Worm (Caenorhabditis elegans) whole organism, young adult: ENCODE data around the gene T14G12.12.

ENCODE experiments used
- B0019.2 ChIP-seq: fragments of 200-800 bp; sonication (Bioruptor generic); conservative IDR thresholded peaks from 2 replicates; pipeline ENCODE4 v1.3.6; 2022; ENCODE audit warnings: missing genetic modification reagents, missing genetic modification characterization, missing compliant biosample characterization
- B0261.1 ChIP-seq: sonication (generic microtip); optimal IDR thresholded peaks from 2 replicates; lab custom pipeline; 2016; ENCODE audit warnings: mild to moderate bottlenecking, missing genetic modification characterization, moderate library complexity, missing compliant biosample characterization
- B0336.3 ChIP-seq: fragments of 200-800 bp; sonication (Bioruptor generic); IDR thresholded peaks from 2 replicates; pipeline ENCODE4 v1.3.6; 2022; ENCODE audit warnings: missing genetic modification characterization, missing compliant biosample characterization
- C06A6.2 ChIP-seq: fragments of 200-800 bp; sonication (Bioruptor generic); conservative IDR thresholded peaks from 2 replicates; pipeline ENCODE4 v1.3.6; 2022; ENCODE audit warnings: missing genetic modification characterization, missing compliant biosample characterization
- F39B2.1 ChIP-seq: fragments of 200-800 bp; sonication (Bioruptor generic); IDR thresholded peaks from 2 replicates; pipeline ENCODE4 v1.3.6; 2022; ENCODE audit warnings: missing genetic modification reagents, missing genetic modification characterization, missing compliant biosample characterization
- K11D2.4 ChIP-seq: fragments of 200-800 bp; sonication (Bioruptor generic); IDR thresholded peaks from 2 replicates; pipeline ENCODE4 v1.3.6; 2022; ENCODE audit warnings: missing genetic modification reagents, missing genetic modification characterization, missing compliant biosample characterization
- T07F8.4 ChIP-seq: sonication (generic microtip); optimal IDR thresholded peaks from 2 replicates; lab custom pipeline; 2016; ENCODE audit warnings: mild to moderate bottlenecking, missing genetic modification characterization, moderate library complexity, missing compliant biosample characterization
- Y53G8AR.9 ChIP-seq: fragments of 200-800 bp; sonication (Bioruptor generic); conservative IDR thresholded peaks from 2 replicates; pipeline ENCODE4 v1.3.6; 2022; ENCODE audit warnings: missing genetic modification reagents, missing genetic modification characterization, missing compliant biosample characterization
- Y67H2A.10 ChIP-seq: fragments of 200-800 bp; sonication (Bioruptor generic); conservative IDR thresholded peaks from 2 replicates; pipeline ENCODE4 v1.3.6; 2022; ENCODE audit warnings: missing genetic modification reagents, missing genetic modification characterization, missing compliant biosample characterization
- Y95B8A.8 ChIP-seq: fragments of 200-800 bp; sonication (Bioruptor generic); IDR thresholded peaks from 2 replicates; pipeline ENCODE4 v1.3.6; 2022; ENCODE audit warnings: missing genetic modification reagents, missing genetic modification characterization, missing compliant biosample characterization
- ama-1 ChIP-seq, 3 experiments: fragments of 150-350 bp in 1 of 3; sonication (generic microtip) in 2 of 3; optimal IDR thresholded peaks; 2 replicates each; lab custom pipeline; 2014 to 2018; ENCODE audit warnings: missing biosample characterization in 2 of 3, missing genetic modification characterization in 2 of 3, missing genetic modification reagents in 2 of 3
- atf-7 ChIP-seq: sonication (generic microtip); optimal IDR thresholded peaks from 2 replicates; lab custom pipeline; 2017; ENCODE audit warnings: mild to moderate bottlenecking, missing genetic modification characterization, missing compliant biosample characterization
- athp-1 ChIP-seq: sonication (generic microtip); optimal IDR thresholded peaks from 2 replicates; lab custom pipeline; 2017; ENCODE audit warnings: mild to moderate bottlenecking, missing genetic modification characterization, missing compliant biosample characterization
- attf-5 ChIP-seq: fragments of 200-800 bp; sonication (Bioruptor generic); optimal IDR thresholded peaks from 2 replicates; lab custom pipeline; 2018; ENCODE audit warnings: mild to moderate bottlenecking, missing genetic modification characterization, missing compliant biosample characterization
- cebp-2 ChIP-seq: fragments of 200-800 bp; sonication (Bioruptor generic); IDR thresholded peaks from 2 replicates; pipeline ENCODE4 v1.3.6; 2022; ENCODE audit warnings: missing genetic modification characterization, missing compliant biosample characterization
- ceh-40 ChIP-seq: fragments of 200-800 bp; sonication (Bioruptor generic); IDR thresholded peaks from 2 replicates; pipeline ENCODE4 v1.3.6; 2022; ENCODE audit warnings: missing genetic modification characterization, missing compliant biosample characterization
- die-1 ChIP-seq: sonication (generic microtip); optimal IDR thresholded peaks from 2 replicates; lab custom pipeline; 2016; ENCODE audit warnings: missing genotype, mild to moderate bottlenecking, missing genetic modification characterization, missing compliant biosample characterization
- dox-1 ChIP-seq: fragments of 200-800 bp; sonication (Bioruptor generic); IDR thresholded peaks from 2 replicates; pipeline ENCODE4 v1.3.6; 2022; ENCODE audit warnings: missing genetic modification reagents, missing genetic modification characterization, missing compliant biosample characterization
- efl-1 ChIP-seq: fragments of 150-350 bp; optimal IDR thresholded peaks from 2 replicates; lab custom pipeline; 2014; ENCODE audit warnings: missing biosample characterization, missing genetic modification reagents, missing genetic modification characterization
- egl-44 ChIP-seq: fragments of 200-800 bp; sonication (Bioruptor generic); IDR thresholded peaks from 2 replicates; pipeline ENCODE4 v1.3.6; 2022; ENCODE audit warnings: missing genetic modification reagents, missing genetic modification characterization, missing compliant biosample characterization
- egrh-3 ChIP-seq: fragments of 200-800 bp; sonication (Bioruptor generic); IDR thresholded peaks from 2 replicates; pipeline ENCODE4 v1.3.6; 2022; ENCODE audit warnings: missing genetic modification reagents, missing genetic modification characterization, missing compliant biosample characterization
- ekl-4 ChIP-seq: fragments of 200-800 bp; sonication (Bioruptor generic); IDR thresholded peaks from 2 replicates; pipeline ENCODE4 v1.3.6; 2022; ENCODE audit warnings: missing genetic modification reagents, missing genetic modification characterization, missing compliant biosample characterization
- hlh-12 ChIP-seq: sonication (generic microtip); optimal IDR thresholded peaks from 2 replicates; lab custom pipeline; 2016; ENCODE audit warnings: missing genetic modification characterization, missing compliant biosample characterization
- hmg-1.2 ChIP-seq: fragments of 200-800 bp; sonication (Bioruptor generic); IDR thresholded peaks from 2 replicates; pipeline ENCODE4 v1.3.6; 2022; ENCODE audit warnings: missing genetic modification reagents, missing genetic modification characterization, missing compliant biosample characterization
- lag-1 ChIP-seq: fragments of 200-800 bp; sonication (Bioruptor generic); IDR thresholded peaks from 2 replicates; pipeline ENCODE4 v1.3.6; 2022; ENCODE audit warnings: missing genetic modification reagents, missing genetic modification characterization, missing compliant biosample characterization
- lin-40 ChIP-seq: sonication (generic microtip); optimal IDR thresholded peaks from 2 replicates; lab custom pipeline; 2016; ENCODE audit warnings: missing genetic modification characterization, mild to moderate bottlenecking, missing compliant biosample characterization, missing genotype, missing genetic modification reagents
- lin-54 ChIP-seq: fragments of 200-800 bp; sonication (Bioruptor generic); optimal IDR thresholded peaks from 2 replicates; lab custom pipeline; 2018; ENCODE audit warnings: mild to moderate bottlenecking, missing genetic modification characterization, missing compliant biosample characterization
- lsl-1 ChIP-seq: fragments of 200-800 bp; sonication (Bioruptor generic); optimal IDR thresholded peaks from 2 replicates; lab custom pipeline; 2018; ENCODE audit warnings: mild to moderate bottlenecking, missing genetic modification characterization, moderate library complexity, missing compliant biosample characterization
- madf-10 ChIP-seq: sonication (generic microtip); optimal IDR thresholded peaks from 2 replicates; lab custom pipeline; 2016; ENCODE audit warnings: mild to moderate bottlenecking, missing genetic modification characterization, missing compliant biosample characterization
- madf-3 ChIP-seq: fragments of 200-800 bp; sonication (Bioruptor generic); IDR thresholded peaks from 2 replicates; pipeline ENCODE4 v1.3.6; 2022; ENCODE audit warnings: missing genetic modification reagents, missing genetic modification characterization, missing compliant biosample characterization
- madf-6 ChIP-seq: fragments of 200-800 bp; sonication (Bioruptor generic); IDR thresholded peaks from 2 replicates; pipeline ENCODE4 v1.3.6; 2022; ENCODE audit warnings: missing genetic modification reagents, missing genetic modification characterization, missing compliant biosample characterization
- mcd-1 ChIP-seq: fragments of 200-800 bp; sonication (Bioruptor generic); IDR thresholded peaks from 2 replicates; pipeline ENCODE4 v1.3.6; 2022; ENCODE audit warnings: missing genetic modification reagents, missing genetic modification characterization, missing compliant biosample characterization
- nfya-2 ChIP-seq: fragments of 200-800 bp; sonication (Bioruptor generic); IDR thresholded peaks from 2 replicates; pipeline ENCODE4 v1.3.6; 2022; ENCODE audit warnings: missing genetic modification reagents, missing genetic modification characterization, missing compliant biosample characterization
- nfyb-1 ChIP-seq: fragments of 200-800 bp; sonication (Bioruptor generic); IDR thresholded peaks from 2 replicates; pipeline ENCODE4 v1.3.6; 2022; ENCODE audit warnings: missing genetic modification reagents, missing genetic modification characterization, missing compliant biosample characterization
- nhr-179 ChIP-seq: sonication (generic microtip); optimal IDR thresholded peaks from 2 replicates; lab custom pipeline; 2016; ENCODE audit warnings: mild to moderate bottlenecking, missing genetic modification characterization, missing compliant biosample characterization
- nhr-90 ChIP-seq: sonication (generic microtip); optimal IDR thresholded peaks from 2 replicates; lab custom pipeline; 2016; ENCODE audit warnings: missing genotype, mild to moderate bottlenecking, missing genetic modification characterization, missing compliant biosample characterization
- pbrm-1 ChIP-seq: fragments of 200-800 bp; sonication (Bioruptor generic); IDR thresholded peaks from 2 replicates; pipeline ENCODE4 v1.3.6; 2022; ENCODE audit warnings: missing genetic modification reagents, missing genetic modification characterization, missing compliant biosample characterization
- rcor-1 ChIP-seq: fragments of 200-800 bp; sonication (Bioruptor generic); IDR thresholded peaks from 2 replicates; pipeline ENCODE4 v1.3.6; 2022; ENCODE audit warnings: missing genetic modification reagents, missing genetic modification characterization, missing compliant biosample characterization
- rpc-1 ChIP-seq, 2 experiments: fragments of 150-350 bp in 1 of 2; sonication (generic microtip) in 1 of 2; optimal IDR thresholded peaks; 2 replicates each; lab custom pipeline; 2014 to 2018; ENCODE audit warnings: missing biosample characterization in 1 of 2, missing genetic modification characterization in 1 of 2, missing genetic modification reagents in 1 of 2, missing genotype in 1 of 2
- sea-2 ChIP-seq: fragments of 200-800 bp; sonication (Bioruptor generic); IDR thresholded peaks from 2 replicates; pipeline ENCODE4 v1.3.6; 2022; ENCODE audit warnings: missing genetic modification characterization, missing compliant biosample characterization
- snpc-1.1 ChIP-seq: sonication (generic microtip); optimal IDR thresholded peaks from 2 replicates; lab custom pipeline; 2017; ENCODE audit warnings: missing genetic modification characterization, mild to moderate bottlenecking, missing compliant biosample characterization, antibody characterized with exemption, moderate library complexity, missing genotype, missing genetic modification reagents; ENCODE audit not compliant: insufficient read depth
- snpc-1.3 ChIP-seq: sonication (generic microtip); optimal IDR thresholded peaks from 2 replicates; lab custom pipeline; 2017; ENCODE audit warnings: missing genetic modification characterization, mild to moderate bottlenecking, missing compliant biosample characterization, antibody characterized with exemption, moderate library complexity, missing genotype, missing genetic modification reagents; ENCODE audit not compliant: insufficient read depth
- snpc-4 ChIP-seq, 5 experiments: fragments of 150-350 bp in 1 of 5; sonication (generic microtip) in 4 of 5; optimal IDR thresholded peaks; 2 replicates each; lab custom pipeline; 2014 to 2018; ENCODE audit warnings: missing genetic modification characterization in 5 of 5, missing biosample characterization in 3 of 5, antibody characterized with exemption in 2 of 5, mild to moderate bottlenecking in 2 of 5, missing compliant biosample characterization in 2 of 5, missing genotype in 2 of 5, moderate library complexity in 2 of 5, missing genetic modification reagents in 1 of 5
- somi-1 ChIP-seq: fragments of 200-800 bp; sonication (Bioruptor generic); optimal IDR thresholded peaks from 2 replicates; lab custom pipeline; 2018; ENCODE audit warnings: mild to moderate bottlenecking, missing genetic modification characterization, missing compliant biosample characterization
- tbp1 ChIP-seq: fragments of 200-800 bp; sonication (Bioruptor generic); optimal IDR thresholded peaks from 2 replicates; lab custom pipeline; 2018; ENCODE audit warnings: mild to moderate bottlenecking, missing genetic modification characterization, missing compliant biosample characterization
- ztf-18 ChIP-seq: sonication (generic microtip); optimal IDR thresholded peaks from 2 replicates; lab custom pipeline; 2016; ENCODE audit warnings: missing genotype, mild to moderate bottlenecking, missing genetic modification characterization, missing compliant biosample characterization
- ztf-28 ChIP-seq: fragments of 200-800 bp; sonication (Bioruptor generic); IDR thresholded peaks from 2 replicates; pipeline ENCODE4 v1.3.6; 2022; ENCODE audit warnings: missing genetic modification reagents, missing genetic modification characterization, missing compliant biosample characterization

T14G12.12 gene

ce11 chrX:3793389-3793788 is 35.1 kb upstream of the T14G12.12 start:
- TF ChIP-seq nhr-179 (tag; lab: Kevin White, UChicago): peak; percentile 61
- no peak for TF ChIP-seq K11D2.4 (GFP tag; lab: Robert Waterston, UW)
- peak; percentile 29; the same call in 1 of the 2 replicates for TF ChIP-seq mcd-1 (GFP tag; lab: Robert Waterston, UW)
- TF ChIP-seq egrh-3 (GFP tag; lab: Robert Waterston, UW): no peak
- peak; percentile 72 for TF ChIP-seq T07F8.4
- no peak for TF ChIP-seq ama-1 (optimal IDR thresholded peaks at IDR 0.05; lab: Kevin White, UChicago)
- TF ChIP-seq ama-1 (GFP tag; optimal IDR thresholded peaks at IDR 0.05; lab: Kevin White, UChicago): peak in 1 of 2 experiments; percentile 33
- peak; percentile 9 for TF ChIP-seq lsl-1
- no peak for TF ChIP-seq Y67H2A.10
- peak; percentile 42 for TF ChIP-seq attf-5 (GFP tag; lab: Kevin White, UChicago)
- no peak for TF ChIP-seq egl-44
- TF ChIP-seq ztf-18 (tag; lab: Kevin White, UChicago): peak; percentile 79
- TF ChIP-seq cebp-2 (GFP tag; lab: Robert Waterston, UW): peak; percentile 82; the same call in 1 of the 2 replicates
- TF ChIP-seq nfyb-1 (GFP tag; lab: Robert Waterston, UW): peak; percentile 16; the same call in 1 of the 2 replicates
- TF ChIP-seq nhr-90 (tag; lab: Kevin White, UChicago): peak; percentile 86
- TF ChIP-seq lin-54 (GFP tag; lab: Kevin White, UChicago): peak; percentile 41
- no peak for TF ChIP-seq lag-1
- TF ChIP-seq F39B2.1: 0 out of 2 replicates have a peak, but pooled peaks have one; percentile 31
- TF ChIP-seq Y95B8A.8: 0 out of 2 replicates have a peak, but pooled peaks have one; percentile 34
- TF ChIP-seq lin-40: peak; percentile 25
- no peak for TF ChIP-seq efl-1 (GFP tag; lab: Kevin White, UChicago)
- TF ChIP-seq madf-10 (tag; lab: Kevin White, UChicago): peak; percentile 60
- TF ChIP-seq rpc-1 (optimal IDR thresholded peaks at IDR 0.05; lab: Kevin White, UChicago): peak; percentile 83
- TF ChIP-seq rpc-1 (tag; optimal IDR thresholded peaks at IDR 0.05; lab: Kevin White, UChicago): peak; percentile 97
- TF ChIP-seq sea-2 (GFP tag; lab: Robert Waterston, UW): no peak
- peak; percentile 49; the same call in 1 of the 2 replicates for TF ChIP-seq B0336.3 (GFP tag; lab: Robert Waterston, UW)
- peak; percentile 77 for TF ChIP-seq B0261.1 (tag; lab: Kevin White, UChicago)
- TF ChIP-seq hmg-1.2: peak; percentile 57
- TF ChIP-seq die-1 (tag; lab: Kevin White, UChicago): peak; percentile 83
- TF ChIP-seq ekl-4 (GFP tag; lab: Robert Waterston, UW): peak; percentile 76
- TF ChIP-seq pbrm-1: peak; percentile 83
- no peak for TF ChIP-seq nfya-2 (GFP tag; lab: Robert Waterston, UW)
- no peak for TF ChIP-seq C06A6.2
- peak; percentile 61; the same call in 1 of the 2 replicates for TF ChIP-seq madf-6
- peak; percentile 26 for TF ChIP-seq atf-7 (tag; lab: Kevin White, UChicago)
- no peak for TF ChIP-seq ceh-40 (GFP tag; lab: Robert Waterston, UW)
- TF ChIP-seq somi-1 (GFP tag; lab: Kevin White, UChicago): no peak
- peak; percentile 89 for TF ChIP-seq tbp1 (GFP tag; lab: Kevin White, UChicago)
- TF ChIP-seq rcor-1 (GFP tag; lab: Robert Waterston, UW): peak; percentile 77
- peak; percentile 82 for TF ChIP-seq dox-1
- TF ChIP-seq snpc-1.3 (tag; lab: Kevin White, UChicago): peak; percentile 78
- TF ChIP-seq B0019.2 (GFP tag; lab: Robert Waterston, UW): no peak
- no peak for TF ChIP-seq ztf-28 (GFP tag; lab: Robert Waterston, UW)
- 0 out of 2 replicates have a peak, but pooled peaks have one; percentile 29 for TF ChIP-seq Y53G8AR.9 (GFP tag; lab: Robert Waterston, UW)
- TF ChIP-seq hlh-12 (tag; lab: Kevin White, UChicago): peak; percentile 58
- peak; percentile 73 for TF ChIP-seq snpc-4 (GFP tag; optimal IDR thresholded peaks at IDR 0.05; lab: Kevin White, UChicago)
- peak in 3 of 4 experiments; percentile 59 to 80 (median 70) for TF ChIP-seq snpc-4 (tag; optimal IDR thresholded peaks at IDR 0.05; lab: Kevin White, UChicago)
- TF ChIP-seq athp-1 (tag; lab: Kevin White, UChicago): peak; percentile 32
- peak; percentile 77; the same call in 1 of the 2 replicates for TF ChIP-seq madf-3
- peak; percentile 4 for TF ChIP-seq snpc-1.1
